Fruit fly (Drosophila melanogaster): ENCODE results near the gene CG2126.

Gene CG2126

DNA sequence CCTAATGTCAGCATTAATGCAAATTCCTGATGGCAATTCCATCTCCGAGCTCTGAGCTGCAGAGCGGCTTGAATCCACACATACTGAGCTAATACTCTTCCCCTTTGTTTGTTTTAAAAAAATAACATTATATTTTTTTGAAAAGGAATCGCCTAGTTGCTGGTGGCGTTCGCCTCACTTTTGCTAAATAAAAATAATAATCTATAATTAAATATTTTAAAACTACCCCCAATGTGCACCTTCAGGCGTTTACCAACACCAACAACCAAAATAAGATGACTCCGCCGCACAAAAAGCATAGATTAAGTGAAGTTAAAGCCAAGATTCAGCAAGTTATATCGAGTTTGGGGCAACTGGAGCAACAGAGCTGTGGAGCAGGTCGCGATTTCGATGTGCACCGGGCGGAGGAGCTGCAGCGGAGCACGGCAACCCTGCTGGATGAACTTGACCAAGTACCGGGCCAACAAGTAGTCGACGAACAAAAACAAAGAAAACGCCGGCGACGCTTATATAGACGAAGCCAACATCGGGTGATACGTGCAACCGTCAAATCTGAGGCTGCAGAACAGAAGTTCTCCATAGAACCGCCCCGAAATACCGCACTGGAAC, 32.3 kb downstream of the CG2126 start, which contains the start of gene CG1896 (continued):
- peak; percentile 41; the same call in 1 of the 2 replicates for TF ChIP-seq CG32532 (GFP tag; IDR thresholded peaks at IDR 0.05)
- TF ChIP-seq Nf-YA (GFP tag; IDR thresholded peaks at IDR 0.05) = peak; percentile 30; the same call in 1 of the 2 replicates
- peak; percentile 45 for TF ChIP-seq CG30403 (GFP tag; optimal IDR thresholded peaks at IDR 0.05)
- peak; percentile 13; the same call in 1 of the 3 replicates for TF ChIP-seq H15 (GFP tag; IDR thresholded peaks at IDR 0.05)
- peak; percentile 25 for TF ChIP-seq Oli (tag; optimal IDR thresholded peaks at IDR 0.05)
- peak; percentile 26 for TF ChIP-seq CG18011 (GFP tag; optimal IDR thresholded peaks at IDR 0.05)
- no peak for TF ChIP-seq eve (GFP tag; optimal IDR thresholded peaks at IDR 0.05)
- TF ChIP-seq tio (GFP tag; optimal IDR thresholded peaks at IDR 0.05) = no peak
- peak; percentile 48 for TF ChIP-seq CG12659 (GFP tag; optimal IDR thresholded peaks at IDR 0.05)
- TF ChIP-seq CG13775 (GFP tag; optimal IDR thresholded peaks at IDR 0.05) = peak; percentile 33
- no peak for TF ChIP-seq CG4730 (GFP tag; IDR thresholded peaks at IDR 0.05)
- TF ChIP-seq CG34224 (GFP tag; IDR thresholded peaks at IDR 0.05; ENCODE audit: partially characterized antibody) = peak; percentile 13; the same call in 1 of the 3 replicates
- peak; percentile 23 for TF ChIP-seq CG18764 (GFP tag; optimal IDR thresholded peaks at IDR 0.05)
- TF ChIP-seq CG4820 (GFP tag; optimal IDR thresholded peaks at IDR 0.05) = peak; percentile 5
- TF ChIP-seq CG2116 (GFP tag; optimal IDR thresholded peaks at IDR 0.05) = peak; percentile 12
- TF ChIP-seq CG17829 (tag; optimal IDR thresholded peaks at IDR 0.05) = peak; percentile 50
- peak; percentile 52 for TF ChIP-seq NfI (GFP tag; optimal IDR thresholded peaks at IDR 0.05)
- TF ChIP-seq bcd (GFP tag; optimal IDR thresholded peaks at IDR 0.05) = peak; percentile 7
- TF ChIP-seq Sry-δ (GFP tag; optimal IDR thresholded peaks at IDR 0.05) = no peak
- peak; percentile 78; the same call in 1 of the 2 replicates for TF ChIP-seq ttk (GFP tag; IDR thresholded peaks at IDR 0.05)
- peak; percentile 22 for TF ChIP-seq CG3407 (GFP tag; optimal IDR thresholded peaks at IDR 0.05)
- TF ChIP-seq CG11723 (GFP tag; optimal IDR thresholded peaks at IDR 0.05) = no peak
- peak; percentile 46 for TF ChIP-seq CG18476 (GFP tag; optimal IDR thresholded peaks at IDR 0.05)
- TF ChIP-seq oc (tag; optimal IDR thresholded peaks at IDR 0.05) = peak; percentile 1
- TF ChIP-seq maf-S (GFP tag; optimal IDR thresholded peaks at IDR 0.05) = no peak
- no peak for TF ChIP-seq shn (GFP tag; optimal IDR thresholded peaks at IDR 0.05)
- no peak for TF ChIP-seq Awh (GFP tag; IDR thresholded peaks at IDR 0.05)
- peak; percentile 17 for TF ChIP-seq CG8388 (GFP tag; optimal IDR thresholded peaks at IDR 0.05)
- TF ChIP-seq CG14014 (GFP tag; IDR thresholded peaks at IDR 0.05) = 0 out of 2 replicates have a peak, but pooled peaks have one; percentile 13
- peak; percentile 2 for TF ChIP-seq Deaf1 (tag; optimal IDR thresholded peaks at IDR 0.05)
- TF ChIP-seq gcm (GFP tag; optimal IDR thresholded peaks at IDR 0.05) = peak; percentile 16
- TF ChIP-seq CG1647 (GFP tag; optimal IDR thresholded peaks at IDR 0.05) = no peak
- TF ChIP-seq CG8281 (tag; optimal IDR thresholded peaks at IDR 0.05) = no peak
- TF ChIP-seq Taf1 (GFP tag; IDR thresholded peaks at IDR 0.05) = peak; percentile 24; the same call in 1 of the 2 replicates
- TF ChIP-seq Xrp1 (GFP tag; IDR thresholded peaks at IDR 0.05) = peak; percentile 66
- TF ChIP-seq Dip3 (GFP tag; optimal IDR thresholded peaks at IDR 0.05) = peak; percentile 28
- peak; percentile 93 for TF ChIP-seq wek (GFP tag; optimal IDR thresholded peaks at IDR 0.05)
- no peak for TF ChIP-seq CG6791 (GFP tag; IDR thresholded peaks at IDR 0.05; ENCODE audit: partially characterized antibody)
- TF ChIP-seq crol (GFP tag; IDR thresholded peaks at IDR 0.05) = no peak
- TF ChIP-seq CG1602 (GFP tag; optimal IDR thresholded peaks at IDR 0.05) = peak; percentile 41
- no peak for TF ChIP-seq Lim3 (GFP tag; IDR thresholded peaks at IDR 0.05)
- peak; percentile 36 for TF ChIP-seq CG13296 (GFP tag; optimal IDR thresholded peaks at IDR 0.05)
- peak; percentile 63 for TF ChIP-seq CG17328 (GFP tag; IDR thresholded peaks at IDR 0.05)
- TF ChIP-seq ind (GFP tag; optimal IDR thresholded peaks at IDR 0.05) = peak; percentile 29
- TF ChIP-seq Aef1 (GFP tag; IDR thresholded peaks at IDR 0.05) = peak; percentile 10; the same call in 1 of the 3 replicates
- TF ChIP-seq tgo (GFP tag; IDR thresholded peaks at IDR 0.05) = peak; percentile 29; the same call in 1 of the 3 replicates
- TF ChIP-seq CG17359 (tag; optimal IDR thresholded peaks at IDR 0.05) = peak; percentile 55
- TF ChIP-seq gce (GFP tag; IDR thresholded peaks at IDR 0.05) = 0 out of 3 replicates have a peak, but pooled peaks have one; percentile 21
- no peak; the same call in 1 of the 2 replicates for TF ChIP-seq CG4404 (GFP tag; IDR thresholded peaks at IDR 0.05)
- peak; percentile 50 for TF ChIP-seq Rfx (GFP tag; IDR thresholded peaks at IDR 0.05)

All from whole organism, embryonic.